Worm (Caenorhabditis elegans) whole organism, L2 larva: ENCODE results near the gene tag-322.

Source experiments
- C34F6.9 ChIP-seq: fragments of 150-350 bp; optimal IDR thresholded peaks from 2 replicates; lab custom pipeline; 2014; ENCODE audit warnings: missing biosample characterization, missing genetic modification characterization
- F13H6.1 ChIP-seq: sonication (generic microtip); optimal IDR thresholded peaks from 2 replicates; lab custom pipeline; 2016; ENCODE audit warnings: missing genetic modification characterization, missing compliant biosample characterization
- ZK546.5 ChIP-seq: sonication (generic microtip); optimal IDR thresholded peaks from 2 replicates; lab custom pipeline; 2017; ENCODE audit warnings: missing biosample characterization, missing genetic modification characterization
- alr-1 ChIP-seq: fragments of 150-350 bp; optimal IDR thresholded peaks from 2 replicates; lab custom pipeline; 2014; ENCODE audit warnings: missing biosample characterization, missing genetic modification characterization
- aly-2 ChIP-seq: fragments of 150-350 bp; optimal IDR thresholded peaks from 2 replicates; lab custom pipeline; 2014; ENCODE audit warnings: missing biosample characterization, missing genetic modification characterization
- ama-1 ChIP-seq: fragments of 150-350 bp; optimal IDR thresholded peaks from 2 replicates; lab custom pipeline; 2018; ENCODE audit warnings: inconsistent platforms
- blmp-1 ChIP-seq: sonication (generic microtip); optimal IDR thresholded peaks from 2 replicates; lab custom pipeline; 2017; ENCODE audit warnings: missing genetic modification characterization, mild to moderate bottlenecking, missing compliant biosample characterization, antibody characterized with exemption, moderate library complexity; ENCODE audit not compliant: insufficient read depth
- ceh-16 ChIP-seq: fragments of 150-350 bp; optimal IDR thresholded peaks from 2 replicates; lab custom pipeline; 2014; ENCODE audit warnings: missing biosample characterization, missing genetic modification characterization
- ceh-82 ChIP-seq: fragments of 150-350 bp; optimal IDR thresholded peaks from 2 replicates; lab custom pipeline; 2014; ENCODE audit warnings: missing biosample characterization, missing genetic modification characterization
- crh-2 ChIP-seq: sonication (generic microtip); optimal IDR thresholded peaks from 2 replicates; lab custom pipeline; 2017; ENCODE audit warnings: missing biosample characterization, missing genetic modification characterization
- dmd-4 ChIP-seq: sonication (generic microtip); optimal IDR thresholded peaks from 2 replicates; lab custom pipeline; 2017; ENCODE audit warnings: missing biosample characterization, missing genetic modification characterization
- egl-27 ChIP-seq: sonication (generic microtip); optimal IDR thresholded peaks from 3 replicates; lab custom pipeline; 2017; ENCODE audit warnings: missing biosample characterization, missing genetic modification reagents, missing genetic modification characterization
- elt-1 ChIP-seq: fragments of 150-350 bp; optimal IDR thresholded peaks from 2 replicates; lab custom pipeline; 2014; ENCODE audit warnings: missing biosample characterization, missing genetic modification characterization
- elt-3 ChIP-seq: sonication (generic microtip); optimal IDR thresholded peaks from 2 replicates; lab custom pipeline; 2017; ENCODE audit warnings: missing biosample characterization, missing genetic modification characterization
- fos-1 ChIP-seq: fragments of 150-350 bp; optimal IDR thresholded peaks from 2 replicates; lab custom pipeline; 2014; ENCODE audit warnings: missing biosample characterization, missing genetic modification characterization
- gmeb-1 ChIP-seq: fragments of 150-350 bp; optimal IDR thresholded peaks from 2 replicates; lab custom pipeline; 2014; ENCODE audit warnings: missing biosample characterization, missing genetic modification characterization
- lin-11 ChIP-seq: fragments of 150-350 bp; sonication (generic microtip); optimal IDR thresholded peaks from 2 replicates; lab custom pipeline; 2014; ENCODE audit warnings: missing biosample characterization, missing genetic modification characterization, inconsistent platforms, mixed read lengths
- lin-13 ChIP-seq: fragments of 150-350 bp; optimal IDR thresholded peaks from 2 replicates; lab custom pipeline; 2014; ENCODE audit warnings: missing biosample characterization, missing genetic modification reagents, missing genetic modification characterization
- lin-39 ChIP-seq: fragments of 150-350 bp; optimal IDR thresholded peaks from 2 replicates; lab custom pipeline; 2014; ENCODE audit warnings: missing biosample characterization, missing genetic modification reagents, missing genetic modification characterization
- lsy-2 ChIP-seq, 2 experiments: fragments of 150-350 bp in 1 of 2; sonication (generic microtip) in 1 of 2; optimal IDR thresholded peaks; 2 replicates each; lab custom pipeline; 2014 to 2017; ENCODE audit warnings: missing biosample characterization in 2 of 2, missing genetic modification characterization in 2 of 2
- mbf-1 ChIP-seq: sonication (generic microtip); optimal IDR thresholded peaks from 2 replicates; lab custom pipeline; 2017; ENCODE audit warnings: missing biosample characterization, missing genetic modification characterization
- mdl-1 ChIP-seq, 2 experiments: fragments of 150-350 bp in 1 of 2; sonication (generic microtip) in 1 of 2; optimal IDR thresholded peaks; 2 replicates each; lab custom pipeline; 2017; ENCODE audit warnings: missing biosample characterization in 2 of 2, missing genetic modification characterization in 2 of 2
- nhr-11 ChIP-seq: fragments of 150-350 bp; optimal IDR thresholded peaks from 2 replicates; lab custom pipeline; 2014; ENCODE audit warnings: missing biosample characterization, missing genetic modification characterization
- nhr-12 ChIP-seq: fragments of 150-350 bp; optimal IDR thresholded peaks from 2 replicates; lab custom pipeline; 2014; ENCODE audit warnings: missing biosample characterization, missing genetic modification characterization
- nhr-23 ChIP-seq: fragments of 150-350 bp; optimal IDR thresholded peaks from 2 replicates; lab custom pipeline; 2014; ENCODE audit warnings: missing biosample characterization, missing genetic modification reagents, missing genetic modification characterization
- nhr-25 ChIP-seq: fragments of 150-350 bp; sonication (generic microtip); optimal IDR thresholded peaks from 3 replicates; lab custom pipeline; 2014; ENCODE audit warnings: missing biosample characterization, missing genetic modification characterization
- nhr-77 ChIP-seq: fragments of 150-350 bp; optimal IDR thresholded peaks from 2 replicates; lab custom pipeline; 2014; ENCODE audit warnings: missing biosample characterization, missing genetic modification characterization
- skn-1 ChIP-seq: sonication (generic microtip); optimal IDR thresholded peaks from 2 replicates; lab custom pipeline; 2017; ENCODE audit warnings: missing biosample characterization, missing genetic modification characterization
- sma-3 ChIP-seq: sonication (generic microtip); optimal IDR thresholded peaks from 2 replicates; lab custom pipeline; 2016; ENCODE audit warnings: missing genetic modification reagents, missing genetic modification characterization, missing compliant biosample characterization
- sma-9 ChIP-seq, 2 experiments: fragments of 150-350 bp in 1 of 2; sonication (generic microtip) in 1 of 2; optimal IDR thresholded peaks; 2 replicates each; lab custom pipeline; 2014 to 2016; ENCODE audit warnings: missing genetic modification characterization in 2 of 2, mild to moderate bottlenecking in 1 of 2, missing biosample characterization in 1 of 2, missing compliant biosample characterization in 1 of 2, missing genetic modification reagents in 1 of 2, moderate library complexity in 1 of 2
- snpc-4 ChIP-seq: fragments of 150-350 bp; optimal IDR thresholded peaks from 2 replicates; lab custom pipeline; 2014; ENCODE audit warnings: missing biosample characterization, missing genetic modification characterization
- unc-39 ChIP-seq: fragments of 150-350 bp; optimal IDR thresholded peaks from 2 replicates; lab custom pipeline; 2014; ENCODE audit warnings: missing biosample characterization, missing genetic modification characterization
- unc-55 ChIP-seq: fragments of 150-350 bp; sonication (generic microtip); optimal IDR thresholded peaks from 3 replicates; lab custom pipeline; 2014; ENCODE audit warnings: missing biosample characterization, missing genetic modification reagents, missing genetic modification characterization
- unc-62 ChIP-seq: fragments of 150-350 bp; optimal IDR thresholded peaks from 2 replicates; lab custom pipeline; 2014; ENCODE audit warnings: missing biosample characterization, missing genetic modification reagents, missing genetic modification characterization
- zag-1 ChIP-seq: fragments of 150-350 bp; optimal IDR thresholded peaks from 2 replicates; lab custom pipeline; 2014; ENCODE audit warnings: missing biosample characterization, missing genetic modification characterization
- ztf-1 ChIP-seq: fragments of 200-800 bp; sonication (Bioruptor generic); conservative IDR thresholded peaks from 2 replicates; pipeline ENCODE4 v1.3.6; 2022; ENCODE audit warnings: missing genetic modification characterization, missing compliant biosample characterization
- ztf-11 ChIP-seq: sonication (generic microtip); optimal IDR thresholded peaks from 2 replicates; lab custom pipeline; 2017; ENCODE audit warnings: missing biosample characterization, missing genetic modification characterization

The tag-322 gene

ce11 chrIV:7753108-7753507, 32.2 kb downstream of the tag-322 start, which contains the start of gene col-14:
TSS of gene col-14 (plus strand) at chrIV:7753408.
- TF ChIP-seq nhr-12, result no peak
- TF ChIP-seq lsy-2 (tag; optimal IDR thresholded peaks at IDR 0.05; lab: Kevin White, UChicago), result no peak
- no peak for TF ChIP-seq skn-1 (tag; lab: Kevin White, UChicago)
- no peak for TF ChIP-seq nhr-11 (tag; lab: Kevin White, UChicago)
- TF ChIP-seq ceh-16 (tag; lab: Kevin White, UChicago), result no peak
- TF ChIP-seq sma-3 (GFP tag; lab: Kevin White, UChicago), result no peak
- TF ChIP-seq elt-1, result no peak
- no peak for TF ChIP-seq C34F6.9 (tag; lab: Kevin White, UChicago)
- no peak for TF ChIP-seq blmp-1
- TF ChIP-seq nhr-77 (tag; lab: Kevin White, UChicago), result no peak
- TF ChIP-seq lin-39 (tag; lab: Kevin White, UChicago), result no peak
- no peak for TF ChIP-seq zag-1
- TF ChIP-seq ztf-11 (tag; lab: Kevin White, UChicago), result no peak
- no peak for TF ChIP-seq unc-55 (GFP tag; lab: Kevin White, UChicago)
- no peak for TF ChIP-seq elt-3 (tag; lab: Kevin White, UChicago)
- TF ChIP-seq fos-1 (tag; lab: Kevin White, UChicago), result no peak
- TF ChIP-seq gmeb-1, result no peak
- no peak for TF ChIP-seq alr-1 (tag; lab: Kevin White, UChicago)
- TF ChIP-seq aly-2, result no peak

ce11 chrIV:7747838-7748237, 37.5 kb downstream of the tag-322 start, which contains the start of gene klo-1:
TSS of gene klo-1 (minus strand) at chrIV:7748225.
- TF ChIP-seq mbf-1 (no peak), sma-9 (GFP tag; optimal IDR thresholded peaks at IDR 0.05; lab: Kevin White, UChicago) (peak; percentile 38), sma-9 (tag; optimal IDR thresholded peaks at IDR 0.05; lab: Kevin White, UChicago) (no peak), crh-2 (tag; lab: Kevin White, UChicago) (peak; percentile 54), fos-1 (tag; lab: Kevin White, UChicago) (peak; percentile 83)

- TF ChIP-seq nhr-11 (tag; lab: Kevin White, UChicago) (no peak), F13H6.1 (no peak), nhr-23 (tag; lab: Kevin White, UChicago) (no peak), ceh-16 (tag; lab: Kevin White, UChicago) (no peak), lin-13 (GFP tag; lab: Kevin White, UChicago) (no peak), sma-3 (GFP tag; lab: Kevin White, UChicago) (no peak), elt-1 (no peak), crh-2 (tag; lab: Kevin White, UChicago) (no peak), ztf-1 (GFP tag; lab: Robert Waterston, UW) (no peak), unc-55 (GFP tag; lab: Kevin White, UChicago) (no peak), mdl-1 (tag; optimal IDR thresholded peaks at IDR 0.05; lab: Kevin White, UChicago) (no peak), ceh-82 (tag; lab: Kevin White, UChicago) (no peak), snpc-4 (tag; lab: Kevin White, UChicago) (no peak), skn-1 (tag; lab: Kevin White, UChicago) (no peak), unc-39 (tag; lab: Kevin White, UChicago) (no peak), ZK546.5 (no peak), egl-27 (tag; lab: Kevin White, UChicago) (no peak), lin-11 (no peak), unc-62 (no peak)
Measured at ce11 chrIV:7743539-7743938, 41.8 kb downstream of the tag-322 start, which contains the start of gene npr-35. TSS of gene npr-35 (plus strand) at chrIV:7743839.

- TF ChIP-seq aly-2 (no peak), sma-9 (GFP tag; optimal IDR thresholded peaks at IDR 0.05; lab: Kevin White, UChicago) (no peak), sma-9 (tag; optimal IDR thresholded peaks at IDR 0.05; lab: Kevin White, UChicago) (no peak), alr-1 (tag; lab: Kevin White, UChicago) (no peak), C34F6.9 (tag; lab: Kevin White, UChicago) (no peak), unc-62 (no peak), ama-1 (no peak), gmeb-1 (no peak), lin-11 (no peak), nhr-25 (no peak), dmd-4 (tag; lab: Kevin White, UChicago) (no peak)
Measured at ce11 chrIV:7736616-7737015, 48.7 kb downstream of the tag-322 start.
